Worm (Caenorhabditis elegans) whole organism, midembryonic: ENCODE data around the gene alh-1.

Source experiments
- T22C8.4 ChIP-seq: fragments of 200-800 bp; sonication (Bioruptor generic); IDR thresholded peaks from 2 replicates; pipeline ENCODE4 v1.3.6; 2022; ENCODE audit warnings: missing genetic modification characterization, missing compliant biosample characterization
- cog-1 ChIP-seq: sonication (generic microtip); optimal IDR thresholded peaks from 2 replicates; lab custom pipeline; 2016; ENCODE audit warnings: missing genetic modification characterization, missing compliant biosample characterization
- flt-1 ChIP-seq: fragments of 200-800 bp; sonication (Bioruptor generic); IDR thresholded peaks from 2 replicates; pipeline ENCODE4 v1.3.6; 2022; ENCODE audit warnings: missing genetic modification characterization, missing compliant biosample characterization
- klf-2 ChIP-seq: fragments of 200-800 bp; sonication (Bioruptor generic); conservative IDR thresholded peaks from 2 replicates; pipeline ENCODE4 v1.3.6; 2022; ENCODE audit warnings: missing genetic modification reagents, missing genetic modification characterization, missing compliant biosample characterization
- ref-1 ChIP-seq: fragments of 200-800 bp; sonication (Bioruptor generic); conservative IDR thresholded peaks from 2 replicates; pipeline ENCODE4 v1.3.6; 2022; ENCODE audit warnings: missing genetic modification reagents, missing genetic modification characterization, missing compliant biosample characterization
- tab-1 ChIP-seq: fragments of 200-800 bp; sonication (Bioruptor generic); IDR thresholded peaks from 2 replicates; pipeline ENCODE4 v1.3.6; 2022; ENCODE audit warnings: missing genetic modification characterization, missing compliant biosample characterization
- ztf-29 ChIP-seq: fragments of 200-800 bp; sonication (Bioruptor generic); IDR thresholded peaks from 2 replicates; pipeline ENCODE4 v1.3.6; 2022; ENCODE audit warnings: missing genetic modification reagents, missing genetic modification characterization, missing compliant biosample characterization

DNA sequence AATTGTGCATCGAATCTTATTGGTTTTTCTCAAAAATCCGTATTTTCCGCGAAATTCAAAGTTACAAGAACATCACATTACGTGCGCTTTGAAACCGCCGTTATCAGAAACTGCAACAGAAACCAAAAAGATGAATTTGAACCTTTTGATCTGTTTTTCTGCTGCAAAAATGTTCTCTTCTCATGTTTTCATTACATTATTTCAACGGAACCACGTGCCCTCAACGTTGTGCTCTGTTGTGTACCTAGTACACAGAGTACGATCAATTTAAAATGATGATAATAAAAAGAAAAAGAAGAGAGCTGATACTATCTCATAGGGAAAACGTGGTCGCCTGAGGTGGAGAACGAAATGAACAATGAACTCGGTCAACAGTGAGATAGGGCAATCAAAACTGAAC, 498 bp downstream of the alh-1 start:
- TF ChIP-seq ref-1 (no peak), tab-1 (GFP tag; lab: Robert Waterston, UW) (no peak), T22C8.4 (GFP tag; lab: Robert Waterston, UW) (no peak), klf-2 (GFP tag; lab: Robert Waterston, UW) (no peak), cog-1 (tag; lab: Kevin White, UChicago) (no peak), ztf-29 (GFP tag; lab: Robert Waterston, UW) (no peak), flt-1 (no peak)
